Fruit fly (Drosophila melanogaster) whole organism, embryonic: ENCODE results near the gene Sirup.

ENCODE experiments used
- Abd-B ChIP-seq: fragments of 200-800 bp; sonication (Bioruptor generic); optimal IDR thresholded peaks from 2 replicates; lab custom pipeline; 2018; ENCODE audit warnings: missing biosample characterization, mild to moderate bottlenecking, missing genetic modification characterization, moderate library complexity
- Ada2b ChIP-seq: fragments of 200-800 bp; sonication (Bioruptor generic); IDR thresholded peaks from 2 replicates; pipeline ENCODE4 v1.3.6; 2022; ENCODE audit warnings: missing biosample characterization, missing genetic modification characterization
- Atf6 ChIP-seq: fragments of 200-800 bp; sonication (Bioruptor generic); IDR thresholded peaks from 2 replicates; pipeline ENCODE4 v1.3.6; 2022; ENCODE audit warnings: missing biosample characterization, missing genetic modification characterization
- Awh ChIP-seq: fragments of 200-800 bp; sonication (Bioruptor generic); IDR thresholded peaks from 2 replicates; pipeline ENCODE4, ENCODE4 v1.3.6; 2022; ENCODE audit warnings: missing biosample characterization, missing genetic modification characterization
- B-H1 ChIP-seq: fragments of 200-800 bp; sonication (Bioruptor generic); IDR thresholded peaks from 3 replicates; pipeline ENCODE4 v1.3.6; 2022; ENCODE audit warnings: missing biosample characterization, missing genetic modification characterization
- C15 ChIP-seq: fragments of 200-800 bp; sonication (Bioruptor generic); IDR thresholded peaks from 3 replicates; pipeline ENCODE4 v1.3.6; 2022; ENCODE audit warnings: missing biosample characterization, missing genetic modification characterization
- CG1024 ChIP-seq: fragments of 200-800 bp; sonication (Bioruptor generic); IDR thresholded peaks from 2 replicates; pipeline ENCODE4 v1.3.6; 2022; ENCODE audit warnings: missing biosample characterization, missing genetic modification characterization
- CG11085 ChIP-seq: fragments of 200-800 bp; sonication (Bioruptor generic); IDR thresholded peaks from 2 replicates; pipeline ENCODE4 v1.3.6; 2022; ENCODE audit warnings: missing biosample characterization, missing genetic modification characterization
- CG18011 ChIP-seq: fragments of 200-800 bp; sonication (Bioruptor generic); optimal IDR thresholded peaks from 2 replicates; lab custom pipeline; 2017; ENCODE audit warnings: missing biosample characterization, missing genetic modification characterization, mild to moderate bottlenecking, moderate library complexity, missing genotype
- CG2116 ChIP-seq: fragments of 200-800 bp; sonication (Bioruptor generic); optimal IDR thresholded peaks from 3 replicates; lab custom pipeline; 2018; ENCODE audit warnings: missing biosample characterization, mild to moderate bottlenecking, missing genetic modification characterization
- CG3163 ChIP-seq: fragments of 200-800 bp; sonication (Bioruptor generic); optimal IDR thresholded peaks from 3 replicates; lab custom pipeline; 2016; ENCODE audit warnings: missing biosample characterization, missing genetic modification characterization
- CG34224 ChIP-seq: fragments of 200-800 bp; sonication (Bioruptor generic); IDR thresholded peaks from 3 replicates; pipeline ENCODE4 v1.3.6; 2022; ENCODE audit warnings: missing biosample characterization, missing genetic modification characterization; ENCODE audit not compliant: partially characterized antibody
- CG3726 ChIP-seq: fragments of 200-800 bp; sonication (Bioruptor generic); IDR thresholded peaks from 3 replicates; pipeline ENCODE4, ENCODE4 v1.3.6; 2022; ENCODE audit warnings: missing biosample characterization, missing genetic modification characterization
- CG3838 ChIP-seq: fragments of 200-800 bp; sonication (Bioruptor generic); optimal IDR thresholded peaks from 3 replicates; lab custom pipeline; 2016; ENCODE audit warnings: missing biosample characterization, missing genetic modification characterization
- CG4282 ChIP-seq: fragments of 200-800 bp; sonication (Bioruptor generic); optimal IDR thresholded peaks from 2 replicates; lab custom pipeline; 2016; ENCODE audit warnings: missing biosample characterization, missing genetic modification characterization
- CG6254 ChIP-seq: fragments of 200-800 bp; sonication (Bioruptor generic); optimal IDR thresholded peaks from 3 replicates; lab custom pipeline; 2017; ENCODE audit warnings: mild to moderate bottlenecking, missing biosample characterization, missing genetic modification reagents, missing genetic modification characterization
- CG6272 ChIP-seq: fragments of 200-800 bp; sonication (Bioruptor generic); IDR thresholded peaks from 2 replicates; pipeline ENCODE4 v1.3.6; 2022; ENCODE audit warnings: missing biosample characterization, missing genetic modification characterization
- CG7839 ChIP-seq: fragments of 200-800 bp; sonication (Bioruptor generic); optimal IDR thresholded peaks from 3 replicates; lab custom pipeline; 2018; ENCODE audit warnings: missing biosample characterization, mild to moderate bottlenecking, missing genetic modification characterization, moderate library complexity
- CG8478 ChIP-seq: fragments of >200 bp; optimal IDR thresholded peaks from 2 replicates; lab custom pipeline; 2018
- Dp ChIP-seq: fragments of 200-800 bp; sonication (Bioruptor generic); optimal IDR thresholded peaks from 2 replicates; lab custom pipeline; 2018; ENCODE audit warnings: missing biosample characterization, mild to moderate bottlenecking, missing genetic modification characterization, moderate library complexity
- HLH3B ChIP-seq: fragments of 200-800 bp; sonication (Bioruptor generic); IDR thresholded peaks from 2 replicates; pipeline ENCODE4 v1.3.6; 2022; ENCODE audit warnings: missing biosample characterization, missing genetic modification characterization
- Hey ChIP-seq: fragments of 200-800 bp; sonication (Bioruptor generic); optimal IDR thresholded peaks from 3 replicates; lab custom pipeline; 2018; ENCODE audit warnings: missing biosample characterization, mild to moderate bottlenecking, missing genetic modification characterization
- PHDP ChIP-seq: fragments of 200-800 bp; sonication (Bioruptor generic); optimal IDR thresholded peaks from 3 replicates; lab custom pipeline; 2018; ENCODE audit warnings: missing biosample characterization, mild to moderate bottlenecking, missing genetic modification characterization, moderate library complexity
- Poxn ChIP-seq: fragments of 200-800 bp; sonication (Bioruptor generic); IDR thresholded peaks from 2 replicates; pipeline ENCODE4 v1.3.6; 2022; ENCODE audit warnings: missing biosample characterization, missing genetic modification characterization
- Scr ChIP-seq: fragments of 200-800 bp; sonication (Bioruptor generic); IDR thresholded peaks from 2 replicates; pipeline ENCODE4 v1.3.6; 2022; ENCODE audit warnings: missing biosample characterization, missing genetic modification characterization; ENCODE audit not compliant: partially characterized antibody
- ase ChIP-seq: fragments of 200-800 bp; sonication (Bioruptor generic); IDR thresholded peaks from 3 replicates; pipeline ENCODE4 v1.3.6; 2022; ENCODE audit warnings: missing biosample characterization, missing genetic modification characterization
- bsh ChIP-seq, 2 experiments: fragments of 200-800 bp; sonication (Bioruptor generic); optimal IDR thresholded peaks; 2 replicates each; lab custom pipeline; 2017 to 2018; ENCODE audit warnings: mild to moderate bottlenecking in 2 of 2, missing biosample characterization in 2 of 2, missing genetic modification characterization in 2 of 2, moderate library complexity in 1 of 2
- cas ChIP-seq: fragments of 200-800 bp; sonication (Bioruptor generic); IDR thresholded peaks from 2 replicates; pipeline ENCODE4 v1.3.6; 2022; ENCODE audit warnings: missing biosample characterization, missing genetic modification characterization
- chm ChIP-seq: fragments of 200-800 bp; sonication (Bioruptor generic); IDR thresholded peaks from 2 replicates; pipeline ENCODE4 v1.3.6; 2022; ENCODE audit warnings: missing biosample characterization, missing genetic modification characterization
- eve ChIP-seq, 2 experiments: fragments of >200 bp; optimal IDR thresholded peaks; 2 replicates each; lab custom pipeline; 2017; ENCODE audit warnings: missing biosample characterization in 2 of 2, missing genetic modification characterization in 2 of 2
- fru ChIP-seq: fragments of >200 bp; optimal IDR thresholded peaks from 2 replicates; lab custom pipeline; 2017
- gce ChIP-seq: fragments of 200-800 bp; sonication (Bioruptor generic); IDR thresholded peaks from 3 replicates; pipeline ENCODE4 v1.3.6; 2022; ENCODE audit warnings: missing biosample characterization, missing genetic modification characterization
- gro ChIP-seq: fragments of 200-800 bp; sonication (Bioruptor generic); optimal IDR thresholded peaks from 2 replicates; lab custom pipeline; 2016; ENCODE audit warnings: missing biosample characterization, missing genetic modification characterization
- gt ChIP-seq: fragments of 200-800 bp; sonication (Bioruptor generic); IDR thresholded peaks from 2 replicates; pipeline ENCODE4 v1.3.6; 2022; ENCODE audit warnings: missing biosample characterization, missing genetic modification characterization
- nerfin-1 ChIP-seq: fragments of 200-800 bp; sonication (Bioruptor generic); optimal IDR thresholded peaks from 3 replicates; lab custom pipeline; 2019; ENCODE audit warnings: missing biosample characterization, mild to moderate bottlenecking, missing genetic modification characterization, moderate library complexity
- otp ChIP-seq: fragments of 200-800 bp; sonication (Bioruptor generic); IDR thresholded peaks from 3 replicates; pipeline ENCODE4, ENCODE4 v1.3.6; 2022; ENCODE audit warnings: missing biosample characterization, missing genetic modification characterization
- pho ChIP-seq: fragments of 200-800 bp; sonication (Bioruptor generic); optimal IDR thresholded peaks from 2 replicates; lab custom pipeline; 2016; ENCODE audit warnings: missing biosample characterization, missing genetic modification characterization
- pnt ChIP-seq: fragments of 200-800 bp; sonication (Bioruptor generic); optimal IDR thresholded peaks from 3 replicates; lab custom pipeline; 2016; ENCODE audit warnings: missing biosample characterization, missing genetic modification characterization
- pros ChIP-seq: fragments of 200-800 bp; sonication (Bioruptor generic); optimal IDR thresholded peaks from 3 replicates; lab custom pipeline; 2019; ENCODE audit warnings: missing biosample characterization, mild to moderate bottlenecking, missing genetic modification characterization, moderate library complexity
- pzg ChIP-seq: fragments of 200-800 bp; sonication (Bioruptor generic); optimal IDR thresholded peaks from 3 replicates; lab custom pipeline; 2018; ENCODE audit warnings: missing biosample characterization, mild to moderate bottlenecking, missing genetic modification characterization, moderate library complexity
- ranshi ChIP-seq: fragments of 200-800 bp; sonication (Bioruptor generic); IDR thresholded peaks from 2 replicates; pipeline ENCODE4 v1.3.6; 2022; ENCODE audit warnings: missing biosample characterization, missing genetic modification characterization
- rib ChIP-seq: fragments of 200-800 bp; sonication (Bioruptor generic); IDR thresholded peaks from 2 replicates; pipeline ENCODE4 v1.3.6; 2022; ENCODE audit warnings: missing biosample characterization, missing genetic modification characterization
- salm ChIP-seq: fragments of 200-800 bp; sonication (Bioruptor generic); optimal IDR thresholded peaks from 2 replicates; lab custom pipeline; 2018; ENCODE audit warnings: missing biosample characterization, mild to moderate bottlenecking, missing genetic modification characterization
- slou ChIP-seq: fragments of 200-800 bp; sonication (Bioruptor generic); optimal IDR thresholded peaks from 3 replicates; lab custom pipeline; 2016; ENCODE audit warnings: missing biosample characterization, missing genetic modification characterization
- sr ChIP-seq: fragments of 200-800 bp; sonication (Bioruptor generic); IDR thresholded peaks from 3 replicates; pipeline ENCODE4 v1.3.6; 2022; ENCODE audit warnings: missing biosample characterization, missing genetic modification characterization
- sug ChIP-seq: fragments of 200-800 bp; optimal IDR thresholded peaks from 2 replicates; lab custom pipeline; 2019; ENCODE audit warnings: missing biosample characterization, mild to moderate bottlenecking, missing genetic modification characterization, moderate library complexity
- tup ChIP-seq: fragments of 200-800 bp; sonication (Bioruptor generic); optimal IDR thresholded peaks from 2 replicates; lab custom pipeline; 2016; ENCODE audit warnings: missing biosample characterization, mild to moderate bottlenecking, missing genetic modification characterization, moderate library complexity
- tx ChIP-seq: fragments of 200-800 bp; sonication (Bioruptor generic); optimal IDR thresholded peaks from 2 replicates; lab custom pipeline; 2016; ENCODE audit warnings: missing biosample characterization, missing genetic modification characterization

Sirup gene

dm6 chr2L:7993062-7993685 is 5.5 kb upstream of the Sirup start (continued):
- TF ChIP-seq Hey (tag; lab: Kevin White, UChicago): peak; percentile 34
- peak; percentile 19; the same call in 1 of the 2 replicates for TF ChIP-seq rib (GFP tag; lab: Robert Waterston, UW)
- TF ChIP-seq CG34224: no peak
- TF ChIP-seq Atf6 (GFP tag; lab: Robert Waterston, UW): no peak
- 0 out of 2 replicates have a peak, but pooled peaks have one; percentile 22 for TF ChIP-seq chm (GFP tag; lab: Robert Waterston, UW)

DNA sequence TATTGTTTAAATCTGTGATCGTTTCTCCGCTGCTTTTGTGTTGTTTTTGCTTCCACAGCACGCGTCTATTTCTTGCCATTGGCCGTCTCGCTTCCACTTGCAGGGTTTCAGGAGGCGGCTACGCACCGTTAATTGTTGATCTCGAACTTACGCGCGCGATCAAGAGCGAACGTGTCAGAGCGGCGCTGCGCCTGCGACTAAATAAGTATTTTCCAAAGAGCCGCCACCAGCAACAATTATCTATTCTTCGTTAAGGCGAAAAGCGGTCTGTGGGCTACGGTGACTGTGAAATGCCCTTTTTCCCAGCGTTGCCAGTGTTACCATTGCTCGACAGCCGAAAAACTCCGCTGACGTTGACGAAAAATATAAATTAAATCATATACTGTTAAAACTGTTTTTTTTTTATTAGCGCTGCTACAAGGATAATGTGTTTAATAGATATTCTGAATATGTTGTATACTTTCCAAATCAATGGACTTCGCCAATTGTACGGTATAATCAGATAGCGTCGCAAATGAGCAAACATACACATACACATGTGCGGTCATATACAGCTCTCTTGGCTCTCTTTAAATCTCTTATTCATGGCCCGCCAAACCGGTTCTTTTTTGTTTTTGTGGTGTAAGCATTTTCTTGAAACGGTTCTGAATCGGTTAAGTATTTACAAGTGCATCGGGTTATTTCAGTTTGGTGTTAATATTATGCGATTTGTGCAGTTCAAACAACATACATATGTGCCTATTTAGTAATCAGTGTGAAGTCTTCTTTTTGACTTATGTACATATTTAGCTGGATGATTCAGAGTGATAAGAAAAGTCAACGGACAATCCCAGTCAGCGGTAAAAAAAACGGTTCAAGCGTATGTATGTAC is 4.5 kb upstream of the Sirup start, which contains the start of gene pes:
Gene pes, minus strand, starts transcription at position 201 of the 871 bp plus-strand sequence.
- TF ChIP-seq CG2116 (GFP tag; lab: Kevin White, UChicago) (peak; percentile 72), B-H1 (peak; percentile 86), bsh (GFP tag; optimal IDR thresholded peaks at IDR 0.05; lab: Kevin White, UChicago) (peak; percentile 8 to 86), sr (GFP tag; lab: Robert Waterston, UW) (peak; percentile 46; the same call in 2 of the 3 replicates), C15 (GFP tag; lab: Robert Waterston, UW) (peak; percentile 79), salm (tag; lab: Kevin White, UChicago) (peak; percentile 63), gce (GFP tag; lab: Robert Waterston, UW) (peak; percentile 86), CG11085 (GFP tag; lab: Robert Waterston, UW) (peak; percentile 90), CG1024 (GFP tag; lab: Robert Waterston, UW) (peak; percentile 56; the same call in 1 of the 2 replicates), Poxn (GFP tag; lab: Robert Waterston, UW) (peak; percentile 82), nerfin-1 (tag; lab: Kevin White, UChicago) (peak; percentile 90), otp (peak; percentile 86), HLH3B (GFP tag; lab: Robert Waterston, UW) (peak; percentile 92), pho (GFP tag; lab: Kevin White, UChicago) (peak; percentile 82), PHDP (tag; lab: Kevin White, UChicago) (peak; percentile 4), gt (GFP tag; lab: Robert Waterston, UW) (peak; percentile 78), Awh (peak; percentile 86), Ada2b (peak; percentile 89), CG18011 (GFP tag; lab: Kevin White, UChicago) (no peak), slou (GFP tag; lab: Kevin White, UChicago) (peak; percentile 85), cas (GFP tag; lab: Robert Waterston, UW) (peak; percentile 79), fru (no peak), CG3838 (GFP tag; lab: Kevin White, UChicago) (peak; percentile 84), ranshi (GFP tag; lab: Robert Waterston, UW) (peak; percentile 93), gro (GFP tag; lab: Kevin White, UChicago) (peak; percentile 92), tx (GFP tag; lab: Kevin White, UChicago) (no peak), CG3726 (GFP tag; lab: Robert Waterston, UW) (peak; percentile 84; the same call in 1 of the 3 replicates), CG4282 (peak; percentile 37), ase (GFP tag; lab: Robert Waterston, UW) (peak; percentile 89), Dp (GFP tag; lab: Kevin White, UChicago) (no peak), eve (GFP tag; optimal IDR thresholded peaks at IDR 0.05; lab: Kevin White, UChicago) (peak in 1 of 2 experiments; percentile 95), Abd-B (GFP tag; lab: Kevin White, UChicago) (peak; percentile 95), CG8478 (lab: Kevin White, UChicago) (no peak), CG7839 (tag; lab: Kevin White, UChicago) (peak; percentile 96), CG6272 (GFP tag; lab: Robert Waterston, UW) (peak; percentile 87), pzg (GFP tag; lab: Kevin White, UChicago) (no peak), tup (GFP tag; lab: Kevin White, UChicago) (peak; percentile 90), CG3163 (peak; percentile 90), pnt (GFP tag; lab: Kevin White, UChicago) (peak; percentile 85), Scr (GFP tag; lab: Robert Waterston, UW) (no peak), CG6254 (peak; percentile 86), pros (peak; percentile 94), sug (tag; lab: Kevin White, UChicago) (peak; percentile 91)
